Worm (Caenorhabditis elegans) whole organism, L4 larva: Measurements from ENCODE around the gene sra-31.

Experiments used
- hlh-11 ChIP-seq: fragments of 200-800 bp; sonication (Bioruptor generic); optimal IDR thresholded peaks from 2 replicates; lab custom pipeline; 2018; ENCODE audit warnings: mild to moderate bottlenecking, missing genetic modification characterization, missing compliant biosample characterization
- lsy-2 ChIP-seq, 2 experiments: fragments of 150-350 bp in 1 of 2; sonication (generic microtip) in 1 of 2; optimal IDR thresholded peaks; 2 replicates each; lab custom pipeline; 2014 to 2017; ENCODE audit warnings: missing biosample characterization in 2 of 2, missing genetic modification characterization in 2 of 2
- madf-9 ChIP-seq: fragments of 200-800 bp; sonication (Bioruptor generic); conservative IDR thresholded peaks from 2 replicates; pipeline ENCODE4 v1.3.6; 2022; ENCODE audit warnings: missing genetic modification reagents, missing genetic modification characterization, missing compliant biosample characterization
- mes-2 ChIP-seq: sonication (generic microtip); optimal IDR thresholded peaks from 2 replicates; lab custom pipeline; 2016; ENCODE audit warnings: missing genotype, mild to moderate bottlenecking, missing genetic modification characterization, missing compliant biosample characterization; ENCODE audit not compliant: poor library complexity, severe bottlenecking
- set-16 ChIP-seq: fragments of 200-800 bp; sonication (Bioruptor generic); IDR thresholded peaks from 2 replicates; pipeline ENCODE4 v1.3.6; 2022; ENCODE audit warnings: missing genetic modification reagents, missing genetic modification characterization, missing compliant biosample characterization
- skn-1 ChIP-seq: fragments of 150-350 bp; optimal IDR thresholded peaks from 2 replicates; lab custom pipeline; 2014; ENCODE audit warnings: missing biosample characterization, missing genetic modification characterization
- tag-97 ChIP-seq: fragments of 200-800 bp; sonication (Bioruptor generic); IDR thresholded peaks from 2 replicates; pipeline ENCODE4 v1.3.6; 2022; ENCODE audit warnings: missing genetic modification characterization, missing compliant biosample characterization
- ztf-11 ChIP-seq: fragments of 150-350 bp; optimal IDR thresholded peaks from 2 replicates; lab custom pipeline; 2014; ENCODE audit warnings: missing biosample characterization, missing genetic modification characterization

ce11 chrII:6589408-6589807, 11.1 kb upstream of the sra-31 start, which contains the start of gene vps-32.1:
- TF ChIP-seq mes-2 (tag; lab: Kevin White, UChicago), result no peak
- no peak for TF ChIP-seq skn-1 (tag; lab: Kevin White, UChicago)
- peak in 1 of 2 experiments; percentile 6 for TF ChIP-seq lsy-2 (tag; optimal IDR thresholded peaks at IDR 0.05; lab: Kevin White, UChicago)
- TF ChIP-seq ztf-11 (tag; lab: Kevin White, UChicago), result no peak
- no peak for TF ChIP-seq hlh-11 (tag; lab: Kevin White, UChicago)
- TF ChIP-seq set-16, result no peak
- no peak for TF ChIP-seq madf-9 (GFP tag; lab: Robert Waterston, UW)
- TF ChIP-seq tag-97 (GFP tag; lab: Robert Waterston, UW), result no peak
